Fruit fly (Drosophila melanogaster) whole organism, embryonic: ENCODE data around the gene CG42554.

ENCODE experiments used
- Antp ChIP-seq: fragments of 200-800 bp; sonication (Bioruptor generic); optimal IDR thresholded peaks from 3 replicates; lab custom pipeline; 2016; ENCODE audit warnings: missing biosample characterization, missing genetic modification characterization
- Awh ChIP-seq: fragments of 200-800 bp; sonication (Bioruptor generic); IDR thresholded peaks from 2 replicates; pipeline ENCODE4, ENCODE4 v1.3.6; 2022; ENCODE audit warnings: missing biosample characterization, missing genetic modification characterization
- CG12299 ChIP-seq: fragments of 200-800 bp; sonication (Bioruptor generic); optimal IDR thresholded peaks from 2 replicates; lab custom pipeline; 2018; ENCODE audit warnings: missing biosample characterization, mild to moderate bottlenecking, missing genetic modification characterization
- CG13296 ChIP-seq: fragments of 200-800 bp; sonication (Bioruptor generic); optimal IDR thresholded peaks from 3 replicates; lab custom pipeline; 2018; ENCODE audit warnings: missing biosample characterization, mild to moderate bottlenecking, missing genetic modification characterization
- CG14710 ChIP-seq: fragments of 200-800 bp; sonication (Bioruptor generic); optimal IDR thresholded peaks from 3 replicates; lab custom pipeline; 2019; ENCODE audit warnings: missing biosample characterization, mild to moderate bottlenecking, missing genetic modification characterization, moderate library complexity
- CG15514 ChIP-seq: fragments of 200-800 bp; sonication (Bioruptor generic); optimal IDR thresholded peaks from 3 replicates; lab custom pipeline; 2017; ENCODE audit warnings: missing biosample characterization, missing genetic modification characterization, mild to moderate bottlenecking, moderate library complexity, missing genetic modification reagents
- CG15601 ChIP-seq: fragments of 200-800 bp; sonication (Bioruptor generic); optimal IDR thresholded peaks from 3 replicates; lab custom pipeline; 2019; ENCODE audit warnings: missing biosample characterization, mild to moderate bottlenecking, missing genetic modification characterization, moderate library complexity
- CG1603 ChIP-seq: fragments of 200-800 bp; sonication (Bioruptor generic); optimal IDR thresholded peaks from 2 replicates; lab custom pipeline; 2019; ENCODE audit warnings: missing biosample characterization, mild to moderate bottlenecking, missing genetic modification characterization, moderate library complexity
- CG2116 ChIP-seq: fragments of 200-800 bp; sonication (Bioruptor generic); optimal IDR thresholded peaks from 3 replicates; lab custom pipeline; 2018; ENCODE audit warnings: missing biosample characterization, mild to moderate bottlenecking, missing genetic modification characterization
- CG32767 ChIP-seq: fragments of 200-800 bp; sonication (Bioruptor generic); IDR thresholded peaks from 2 replicates; pipeline ENCODE4 v1.3.6; 2022; ENCODE audit warnings: missing biosample characterization, missing genetic modification characterization
- CG3407 ChIP-seq: fragments of 200-800 bp; sonication (Bioruptor generic); optimal IDR thresholded peaks from 2 replicates; lab custom pipeline; 2018; ENCODE audit warnings: missing biosample characterization, mild to moderate bottlenecking, missing genetic modification characterization
- CG34422 ChIP-seq: fragments of 200-800 bp; sonication (Bioruptor generic); IDR thresholded peaks from 3 replicates; pipeline ENCODE4 v1.3.6; 2022; ENCODE audit warnings: missing biosample characterization, missing genetic modification characterization
- CG3838 ChIP-seq: fragments of 200-800 bp; sonication (Bioruptor generic); optimal IDR thresholded peaks from 3 replicates; lab custom pipeline; 2016; ENCODE audit warnings: missing biosample characterization, missing genetic modification characterization
- CG4854 ChIP-seq: fragments of 200-800 bp; sonication (Bioruptor generic); optimal IDR thresholded peaks from 2 replicates; lab custom pipeline; 2016; ENCODE audit warnings: missing biosample characterization, missing genetic modification characterization, inconsistent platforms
- CG5953 ChIP-seq: fragments of 200-800 bp; sonication (Bioruptor generic); IDR thresholded peaks from 2 replicates; pipeline ENCODE4 v1.3.6; 2022; ENCODE audit warnings: missing biosample characterization, missing genetic modification characterization
- CG7745 ChIP-seq: fragments of 200-800 bp; sonication (Bioruptor generic); optimal IDR thresholded peaks from 2 replicates; lab custom pipeline; 2018; ENCODE audit warnings: missing biosample characterization, mild to moderate bottlenecking, missing genetic modification characterization, moderate library complexity
- CG7786 ChIP-seq: fragments of 200-800 bp; sonication (Bioruptor generic); optimal IDR thresholded peaks from 2 replicates; lab custom pipeline; 2016; ENCODE audit warnings: missing biosample characterization, missing genetic modification characterization
- CG9817 ChIP-seq: fragments of 200-800 bp; sonication (Bioruptor generic); optimal IDR thresholded peaks from 2 replicates; lab custom pipeline; 2018; ENCODE audit warnings: missing biosample characterization, mild to moderate bottlenecking, missing genetic modification characterization, moderate library complexity
- CTCF ChIP-seq: fragments of 200-800 bp; sonication (Bioruptor generic); optimal IDR thresholded peaks from 2 replicates; lab custom pipeline; 2017; ENCODE audit warnings: missing biosample characterization, mild to moderate bottlenecking, missing genetic modification characterization, moderate library complexity
- CoRest ChIP-seq: fragments of 200-800 bp; sonication (Bioruptor generic); optimal IDR thresholded peaks from 3 replicates; lab custom pipeline; 2018; ENCODE audit warnings: missing biosample characterization, mild to moderate bottlenecking, missing genetic modification characterization, moderate library complexity
- Deaf1 ChIP-seq: fragments of 200-800 bp; optimal IDR thresholded peaks from 3 replicates; lab custom pipeline; 2019; ENCODE audit warnings: missing biosample characterization, mild to moderate bottlenecking, missing genetic modification characterization, moderate library complexity
- Doc2 ChIP-seq: fragments of 200-800 bp; sonication (Bioruptor generic); IDR thresholded peaks from 2 replicates; pipeline ENCODE4 v1.3.6; 2022; ENCODE audit warnings: missing biosample characterization, missing genetic modification characterization
- Doc3 ChIP-seq: fragments of 200-800 bp; sonication (Bioruptor generic); IDR thresholded peaks from 3 replicates; pipeline ENCODE4 v1.3.6; 2022; ENCODE audit warnings: missing biosample characterization, missing genetic modification characterization; ENCODE audit not compliant: partially characterized antibody
- Dp ChIP-seq: fragments of 200-800 bp; sonication (Bioruptor generic); optimal IDR thresholded peaks from 2 replicates; lab custom pipeline; 2018; ENCODE audit warnings: missing biosample characterization, mild to moderate bottlenecking, missing genetic modification characterization, moderate library complexity
- HLH4C ChIP-seq: fragments of 200-800 bp; sonication (Bioruptor generic); IDR thresholded peaks from 3 replicates; pipeline ENCODE4 v1.3.6; 2022; ENCODE audit warnings: missing biosample characterization, missing genetic modification characterization; ENCODE audit not compliant: partially characterized antibody
- HLH54F ChIP-seq: fragments of 200-800 bp; sonication (Bioruptor generic); optimal IDR thresholded peaks from 3 replicates; lab custom pipeline; 2016; ENCODE audit warnings: missing biosample characterization, missing genetic modification characterization
- Mes4 ChIP-seq: fragments of 200-800 bp; sonication (Bioruptor generic); optimal IDR thresholded peaks from 2 replicates; lab custom pipeline; 2016; ENCODE audit warnings: missing biosample characterization, missing genetic modification characterization
- Sin3A ChIP-seq: fragments of >200 bp; optimal IDR thresholded peaks from 2 replicates; lab custom pipeline; 2018
- Sox100B ChIP-seq: fragments of 200-800 bp; sonication (Bioruptor generic); optimal IDR thresholded peaks from 3 replicates; lab custom pipeline; 2018; ENCODE audit warnings: missing biosample characterization, mild to moderate bottlenecking, missing genetic modification characterization
- Trl ChIP-seq, 3 experiments: fragments of >200 bp in 2 of 3; fragments of 200-800 bp in 1 of 3; sonication (Bioruptor generic) in 1 of 3; optimal IDR thresholded peaks; 2 replicates in 1 of 3; 3 replicates in 2 of 3; lab custom pipeline; 2016 to 2017; ENCODE audit warnings: missing biosample characterization in 1 of 3, missing genetic modification characterization in 1 of 3
- ab ChIP-seq: fragments of 200-800 bp; sonication (Bioruptor generic); optimal IDR thresholded peaks from 2 replicates; lab custom pipeline; 2016; ENCODE audit warnings: missing biosample characterization, missing genetic modification characterization
- chn ChIP-seq: fragments of 200-800 bp; sonication (Bioruptor generic); optimal IDR thresholded peaks from 2 replicates; lab custom pipeline; 2016; ENCODE audit warnings: missing biosample characterization, missing genetic modification characterization
- cwo ChIP-seq: fragments of 200-800 bp; sonication (Bioruptor generic); optimal IDR thresholded peaks from 3 replicates; lab custom pipeline; 2017; ENCODE audit warnings: missing biosample characterization, missing genetic modification characterization, mild to moderate bottlenecking, moderate library complexity, missing genetic modification reagents
- dan ChIP-seq: fragments of 200-800 bp; sonication (Bioruptor generic); IDR thresholded peaks from 2 replicates; pipeline ENCODE4 v1.3.6; 2022; ENCODE audit warnings: missing biosample characterization, missing genetic modification characterization
- disco-r ChIP-seq: fragments of 200-800 bp; sonication (Bioruptor generic); optimal IDR thresholded peaks from 2 replicates; lab custom pipeline; 2016; ENCODE audit warnings: missing biosample characterization, missing genetic modification characterization
- dysf ChIP-seq: fragments of 200-800 bp; sonication (Bioruptor generic); IDR thresholded peaks from 3 replicates; pipeline ENCODE4 v1.3.6; 2022; ENCODE audit warnings: missing biosample characterization, missing genetic modification characterization
- fd102C ChIP-seq: fragments of 200-800 bp; sonication (Bioruptor generic); optimal IDR thresholded peaks from 2 replicates; lab custom pipeline; 2018; ENCODE audit warnings: missing biosample characterization, mild to moderate bottlenecking, missing genetic modification characterization, moderate library complexity
- fu2 ChIP-seq: fragments of 200-800 bp; sonication (Bioruptor generic); optimal IDR thresholded peaks from 2 replicates; lab custom pipeline; 2016; ENCODE audit warnings: missing biosample characterization, missing genetic modification characterization
- hth ChIP-seq: fragments of >200 bp; optimal IDR thresholded peaks from 2 replicates; lab custom pipeline; 2017; ENCODE audit warnings: inconsistent platforms
- kni ChIP-seq: fragments of 200-800 bp; sonication (Bioruptor generic); optimal IDR thresholded peaks from 3 replicates; lab custom pipeline; 2017; ENCODE audit warnings: mild to moderate bottlenecking, missing biosample characterization, missing genetic modification reagents, missing genetic modification characterization
- lbe ChIP-seq: fragments of 200-800 bp; sonication (Bioruptor generic); optimal IDR thresholded peaks from 2 replicates; lab custom pipeline; 2016; ENCODE audit warnings: missing biosample characterization, mild to moderate bottlenecking, missing genetic modification characterization
- maf-S ChIP-seq: fragments of 200-800 bp; sonication (Bioruptor generic); optimal IDR thresholded peaks from 2 replicates; lab custom pipeline; 2016; ENCODE audit warnings: missing biosample characterization, missing genetic modification characterization
- mld ChIP-seq: fragments of 200-800 bp; sonication (Bioruptor generic); IDR thresholded peaks from 3 replicates; pipeline ENCODE4 v1.3.6; 2022; ENCODE audit warnings: missing biosample characterization, missing genetic modification characterization; ENCODE audit not compliant: partially characterized antibody
- nau ChIP-seq: fragments of 200-800 bp; sonication (Bioruptor generic); optimal IDR thresholded peaks from 3 replicates; lab custom pipeline; 2017; ENCODE audit warnings: missing biosample characterization, mild to moderate bottlenecking, missing genetic modification characterization, missing genetic modification reagents
- pb ChIP-seq: fragments of 200-800 bp; sonication (Bioruptor generic); optimal IDR thresholded peaks from 3 replicates; lab custom pipeline; 2016; ENCODE audit warnings: missing biosample characterization, missing genetic modification characterization
- peb ChIP-seq: fragments of 200-800 bp; sonication (Bioruptor generic); IDR thresholded peaks from 2 replicates; pipeline ENCODE4 v1.3.6; 2022; ENCODE audit warnings: missing biosample characterization, missing genetic modification characterization
- pnt ChIP-seq: fragments of 200-800 bp; sonication (Bioruptor generic); optimal IDR thresholded peaks from 3 replicates; lab custom pipeline; 2016; ENCODE audit warnings: missing biosample characterization, missing genetic modification characterization
- rib ChIP-seq: fragments of 200-800 bp; sonication (Bioruptor generic); IDR thresholded peaks from 2 replicates; pipeline ENCODE4 v1.3.6; 2022; ENCODE audit warnings: missing biosample characterization, missing genetic modification characterization
- sna ChIP-seq: fragments of 200-800 bp; sonication (Bioruptor generic); IDR thresholded peaks from 2 replicates; pipeline ENCODE4 v1.3.6; 2022; ENCODE audit warnings: missing biosample characterization, missing genetic modification characterization; ENCODE audit not compliant: partially characterized antibody
- tin ChIP-seq: fragments of 200-800 bp; sonication (Bioruptor generic); optimal IDR thresholded peaks from 3 replicates; lab custom pipeline; 2016; ENCODE audit warnings: missing biosample characterization, missing genetic modification characterization
- tna ChIP-seq: fragments of 200-800 bp; sonication (Bioruptor generic); IDR thresholded peaks from 2 replicates; pipeline ENCODE4 v1.3.6; 2022; ENCODE audit warnings: missing biosample characterization, missing genetic modification characterization; ENCODE audit not compliant: partially characterized antibody
- zfh1 ChIP-seq: fragments of 200-800 bp; sonication (Bioruptor generic); IDR thresholded peaks from 3 replicates; pipeline ENCODE4 v1.3.6; 2022; ENCODE audit warnings: missing biosample characterization, missing genetic modification characterization

Gene CG42554

dm6 chr3L:820332-820731 is 15.2 kb upstream of the CG42554 start (continued):
- TF ChIP-seq CG3407 (GFP tag; lab: Kevin White, UChicago) (peak; percentile 63), sna (GFP tag; lab: Robert Waterston, UW) (no peak), CG15601 (tag; lab: Kevin White, UChicago) (peak; percentile 52), Mes4 (GFP tag; lab: Kevin White, UChicago) (peak; percentile 14), Dp (no peak), tin (GFP tag; lab: Kevin White, UChicago) (peak; percentile 63), CG14710 (tag; lab: Kevin White, UChicago) (peak; percentile 53), fu2 (GFP tag; lab: Kevin White, UChicago) (no peak), Deaf1 (peak; percentile 42), disco-r (GFP tag; lab: Kevin White, UChicago) (no peak), hth (lab: Kevin White, UChicago) (no peak), lbe (GFP tag; lab: Kevin White, UChicago) (peak; percentile 68), CG7786 (GFP tag; lab: Kevin White, UChicago) (no peak), dan (GFP tag; lab: Robert Waterston, UW) (no peak), CG4854 (GFP tag; lab: Kevin White, UChicago) (peak; percentile 2), CTCF (no peak), dysf (peak; percentile 85), CG9817 (tag; lab: Kevin White, UChicago) (peak; percentile 61), tna (GFP tag; lab: Robert Waterston, UW) (no peak), CG32767 (GFP tag; lab: Robert Waterston, UW) (peak; percentile 71), CG1603 (peak; percentile 54), CoRest (peak; percentile 74), rib (0 out of 2 replicates have a peak, but pooled peaks have one; percentile 20), Awh (GFP tag; lab: Robert Waterston, UW) (peak; percentile 69), CG13296 (GFP tag; lab: Kevin White, UChicago) (peak; percentile 69), CG12299 (tag; lab: Kevin White, UChicago) (peak; percentile 32), CG34422 (GFP tag; lab: Robert Waterston, UW) (peak; percentile 84), zfh1 (peak; percentile 65; the same call in 1 of the 3 replicates), HLH54F (GFP tag; lab: Kevin White, UChicago) (peak; percentile 14), mld (GFP tag; lab: Robert Waterston, UW) (no peak), peb (GFP tag; lab: Robert Waterston, UW) (peak; percentile 40; the same call in 1 of the 2 replicates), chn (GFP tag; lab: Kevin White, UChicago) (no peak), fd102C (GFP tag; lab: Kevin White, UChicago) (no peak), Trl (optimal IDR thresholded peaks at IDR 0.05; lab: Kevin White, UChicago) (no peak), Trl (GFP tag; optimal IDR thresholded peaks at IDR 0.05; lab: Kevin White, UChicago) (no peak), HLH4C (GFP tag; lab: Robert Waterston, UW) (no peak), Antp (no peak), CG2116 (GFP tag; lab: Kevin White, UChicago) (peak; percentile 6), Sin3A (lab: Kevin White, UChicago) (no peak), CG15514 (GFP tag; lab: Kevin White, UChicago) (peak; percentile 31), CG7745 (tag; lab: Kevin White, UChicago) (no peak), pb (GFP tag; lab: Kevin White, UChicago) (no peak), nau (GFP tag; lab: Kevin White, UChicago) (peak; percentile 5), maf-S (no peak), cwo (GFP tag; lab: Kevin White, UChicago) (peak; percentile 70), CG5953 (GFP tag; lab: Robert Waterston, UW) (peak; percentile 74), Doc3 (no peak), pnt (GFP tag; lab: Kevin White, UChicago) (no peak), Doc2 (GFP tag; lab: Robert Waterston, UW) (no peak), ab (no peak), Sox100B (peak; percentile 78), kni (GFP tag; lab: Kevin White, UChicago) (no peak), CG3838 (GFP tag; lab: Kevin White, UChicago) (no peak)
